Fruit fly (Drosophila melanogaster) whole organism, embryonic: ENCODE data around the gene CG32054.

Source experiments
- CG1647 ChIP-seq: fragments of 200-800 bp; sonication (Bioruptor generic); optimal IDR thresholded peaks from 3 replicates; lab custom pipeline; 2016; ENCODE audit warnings: missing biosample characterization, missing genetic modification characterization
- CG16779 ChIP-seq: fragments of 200-800 bp; sonication (Bioruptor generic); IDR thresholded peaks from 2 replicates; pipeline ENCODE4 v1.3.6; 2022; ENCODE audit warnings: missing biosample characterization, missing genetic modification characterization
- CG1832 ChIP-seq: fragments of 200-800 bp; sonication (Bioruptor generic); optimal IDR thresholded peaks from 2 replicates; lab custom pipeline; 2017; ENCODE audit warnings: missing biosample characterization, mild to moderate bottlenecking, missing genetic modification characterization, inconsistent platforms
- CG9932 ChIP-seq: fragments of 200-800 bp; sonication (Bioruptor generic); IDR thresholded peaks from 2 replicates; pipeline ENCODE4 v1.3.6; 2022; ENCODE audit warnings: missing biosample characterization, missing genetic modification characterization
- Doc2 ChIP-seq: fragments of 200-800 bp; sonication (Bioruptor generic); IDR thresholded peaks from 2 replicates; pipeline ENCODE4 v1.3.6; 2022; ENCODE audit warnings: missing biosample characterization, missing genetic modification characterization
- H2.0 ChIP-seq: fragments of 200-800 bp; sonication (Bioruptor generic); IDR thresholded peaks from 2 replicates; pipeline ENCODE4 v1.3.6; 2022; ENCODE audit warnings: missing biosample characterization, missing genetic modification characterization
- al ChIP-seq: fragments of 200-800 bp; sonication (Bioruptor generic); IDR thresholded peaks from 2 replicates; pipeline ENCODE4 v1.3.6; 2022; ENCODE audit warnings: missing biosample characterization, missing genetic modification characterization
- dmrt99B ChIP-seq: fragments of 200-800 bp; sonication (Bioruptor generic); optimal IDR thresholded peaks from 2 replicates; lab custom pipeline; 2018; ENCODE audit warnings: missing biosample characterization, mild to moderate bottlenecking, missing genetic modification characterization, moderate library complexity
- fu2 ChIP-seq: fragments of 200-800 bp; sonication (Bioruptor generic); optimal IDR thresholded peaks from 2 replicates; lab custom pipeline; 2016; ENCODE audit warnings: missing biosample characterization, missing genetic modification characterization
- gro ChIP-seq: fragments of 200-800 bp; sonication (Bioruptor generic); optimal IDR thresholded peaks from 2 replicates; lab custom pipeline; 2016; ENCODE audit warnings: missing biosample characterization, missing genetic modification characterization
- ranshi ChIP-seq: fragments of 200-800 bp; sonication (Bioruptor generic); IDR thresholded peaks from 2 replicates; pipeline ENCODE4 v1.3.6; 2022; ENCODE audit warnings: missing biosample characterization, missing genetic modification characterization
- wek ChIP-seq: fragments of 200-800 bp; sonication (Bioruptor generic); optimal IDR thresholded peaks from 3 replicates; lab custom pipeline; 2018; ENCODE audit warnings: missing biosample characterization, mild to moderate bottlenecking, missing genetic modification characterization, moderate library complexity

DNA sequence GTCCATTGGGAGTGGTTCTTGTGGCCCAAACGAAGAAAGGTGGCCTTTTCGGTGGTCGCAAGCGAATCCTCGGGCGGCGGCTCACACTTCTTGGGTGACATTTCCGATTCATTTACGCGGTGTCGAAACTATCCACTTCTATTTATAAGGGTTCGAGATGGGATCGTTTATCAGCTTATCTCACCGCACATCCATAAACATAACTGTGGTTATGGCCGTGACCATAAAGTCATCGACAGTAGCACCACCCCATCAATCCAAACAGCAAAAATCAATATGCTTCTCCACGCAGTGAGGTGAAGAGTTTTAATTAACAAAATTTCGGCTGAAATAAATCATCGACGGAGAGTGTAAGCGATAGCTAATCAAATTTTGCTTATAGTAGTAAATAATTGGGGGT is 6.2 kb upstream of the CG32054 start, which contains the start of gene CG42826:
- TF ChIP-seq ranshi (GFP tag; lab: Robert Waterston, UW) (no peak), fu2 (GFP tag; lab: Kevin White, UChicago) (no peak), CG1647 (GFP tag; lab: Kevin White, UChicago) (no peak), al (GFP tag; lab: Robert Waterston, UW) (no peak), gro (GFP tag; lab: Kevin White, UChicago) (no peak), CG1832 (GFP tag; lab: Kevin White, UChicago) (no peak), H2.0 (GFP tag; lab: Robert Waterston, UW) (no peak), dmrt99B (tag; lab: Kevin White, UChicago) (no peak), Doc2 (no peak), wek (no peak), CG9932 (GFP tag; lab: Robert Waterston, UW) (no peak), CG16779 (GFP tag; lab: Robert Waterston, UW) (no peak)
